Fruit fly (Drosophila melanogaster): ENCODE data around the gene Dscam4.

Gene Dscam4

DNA sequence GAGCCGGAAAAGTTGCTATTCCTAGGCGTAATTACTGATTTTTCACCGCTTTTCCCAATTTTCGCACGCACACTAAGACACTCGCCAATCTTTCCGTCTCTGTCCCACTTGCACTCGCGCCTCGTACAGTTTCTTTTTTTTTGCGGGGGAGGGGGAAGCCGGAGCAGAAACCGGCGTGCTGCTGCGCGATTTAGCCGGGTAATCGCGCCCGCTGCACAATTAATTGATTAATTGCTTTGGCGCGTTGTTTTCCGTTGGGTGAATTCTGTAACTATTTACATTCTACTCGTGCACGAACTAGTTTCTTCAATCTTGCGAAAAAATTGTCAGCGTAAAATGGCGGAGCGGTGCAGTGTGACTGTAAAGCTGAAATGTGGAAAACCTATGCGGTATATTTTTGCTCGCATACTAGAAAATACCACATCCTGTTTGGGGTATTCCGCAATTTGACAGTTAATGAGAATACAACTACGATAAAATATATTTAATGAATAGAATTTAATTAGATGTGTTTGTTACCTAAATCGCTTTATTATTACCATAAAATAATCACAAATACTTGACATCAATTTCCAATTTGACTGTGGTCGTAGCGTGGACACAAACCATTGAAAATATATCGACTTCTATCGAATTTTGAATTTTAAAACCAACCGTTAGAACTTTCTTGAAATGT is 76.8 kb downstream of the Dscam4 start, which contains the start of gene Cpsf6 (continued):
- TF ChIP-seq CkIIα-i1 (GFP tag; IDR thresholded peaks at IDR 0.05): no peak
- TF ChIP-seq Mes4 (GFP tag; optimal IDR thresholded peaks at IDR 0.05): no peak
- TF ChIP-seq crp (GFP tag; optimal IDR thresholded peaks at IDR 0.05): peak in 1 of 2 experiments; percentile 7
- TF ChIP-seq dimm (GFP tag; IDR thresholded peaks at IDR 0.05): no peak
- no peak for TF ChIP-seq CG11085 (GFP tag; IDR thresholded peaks at IDR 0.05)
- peak; percentile 54 for TF ChIP-seq Ptx1 (GFP tag; IDR thresholded peaks at IDR 0.05)
- TF ChIP-seq CG4360 (GFP tag; IDR thresholded peaks at IDR 0.05): no peak
- TF ChIP-seq CG43689 (GFP tag; IDR thresholded peaks at IDR 0.05): no peak
- TF ChIP-seq danr (GFP tag; IDR thresholded peaks at IDR 0.05): no peak
- TF ChIP-seq CG8924 (tag; optimal IDR thresholded peaks at IDR 0.05): peak; percentile 66
- no peak for TF ChIP-seq ash1 (GFP tag; optimal IDR thresholded peaks at IDR 0.05)
- peak; percentile 49 for TF ChIP-seq dm (GFP tag; optimal IDR thresholded peaks at IDR 0.05)
- TF ChIP-seq CG9876 (GFP tag; optimal IDR thresholded peaks at IDR 0.05): no peak
- no peak for TF ChIP-seq CG6254 (GFP tag; optimal IDR thresholded peaks at IDR 0.05)
- TF ChIP-seq CG1024 (GFP tag; IDR thresholded peaks at IDR 0.05): 0 out of 2 replicates have a peak, but pooled peaks have one; percentile 14
- peak; percentile 13 for TF ChIP-seq CG15479 (GFP tag; optimal IDR thresholded peaks at IDR 0.05)
- peak; percentile 34; the same call in 1 of the 2 replicates for TF ChIP-seq MBD-R2 (GFP tag; IDR thresholded peaks at IDR 0.05)
- TF ChIP-seq CG7357 (GFP tag; IDR thresholded peaks at IDR 0.05): no peak
- no peak for TF ChIP-seq schlank (tag; optimal IDR thresholded peaks at IDR 0.05)
- peak; percentile 62 for TF ChIP-seq HmgD (GFP tag; optimal IDR thresholded peaks at IDR 0.05)
- TF ChIP-seq Dref (GFP tag; IDR thresholded peaks at IDR 0.05): peak; percentile 76
- TF ChIP-seq CG10543 (GFP tag; optimal IDR thresholded peaks at IDR 0.05): peak; percentile 28
- no peak for TF ChIP-seq zen2 (GFP tag; IDR thresholded peaks at IDR 0.05; ENCODE audit: partially characterized antibody)
- no peak for TF ChIP-seq wor (GFP tag; IDR thresholded peaks at IDR 0.05)
- peak; percentile 38 for TF ChIP-seq bcd (GFP tag; optimal IDR thresholded peaks at IDR 0.05)
- peak; percentile 43 for TF ChIP-seq CG13775 (GFP tag; optimal IDR thresholded peaks at IDR 0.05)
- TF ChIP-seq nau (GFP tag; optimal IDR thresholded peaks at IDR 0.05): no peak
- peak; percentile 41 for TF ChIP-seq CG12299 (tag; optimal IDR thresholded peaks at IDR 0.05)
- no peak for TF ChIP-seq Hr78 (GFP tag; optimal IDR thresholded peaks at IDR 0.05)
- peak; percentile 44; the same call in 1 of the 2 replicates for TF ChIP-seq CG9215 (GFP tag; IDR thresholded peaks at IDR 0.05)
- peak; percentile 34 for TF ChIP-seq CG31365 (tag; optimal IDR thresholded peaks at IDR 0.05)
- TF ChIP-seq CG7372 (GFP tag; IDR thresholded peaks at IDR 0.05): peak; percentile 68
- TF ChIP-seq CG9727 (GFP tag; optimal IDR thresholded peaks at IDR 0.05): peak; percentile 48
- TF ChIP-seq CG6791 (GFP tag; IDR thresholded peaks at IDR 0.05; ENCODE audit: partially characterized antibody): no peak
- TF ChIP-seq CG10321 (GFP tag; IDR thresholded peaks at IDR 0.05): no peak
- no peak for TF ChIP-seq zf30C (GFP tag; optimal IDR thresholded peaks at IDR 0.05)
- TF ChIP-seq amos (GFP tag; IDR thresholded peaks at IDR 0.05; ENCODE audit: partially characterized antibody): no peak
- peak; percentile 61 for TF ChIP-seq Hsf (GFP tag; optimal IDR thresholded peaks at IDR 0.05)
- TF ChIP-seq CG13296 (GFP tag; optimal IDR thresholded peaks at IDR 0.05): peak; percentile 57
- TF ChIP-seq Awh (GFP tag; IDR thresholded peaks at IDR 0.05): peak; percentile 54; the same call in 1 of the 2 replicates
- peak; percentile 56 for TF ChIP-seq CG14014 (GFP tag; IDR thresholded peaks at IDR 0.05)
- no peak for TF ChIP-seq B-H2 (GFP tag; optimal IDR thresholded peaks at IDR 0.05)
- no peak for TF ChIP-seq Eip74EF (GFP tag; optimal IDR thresholded peaks at IDR 0.05)
- TF ChIP-seq CG11456 (GFP tag; IDR thresholded peaks at IDR 0.05): peak; percentile 60; the same call in 2 of the 3 replicates
- TF ChIP-seq Spps (tag; optimal IDR thresholded peaks at IDR 0.05): peak; percentile 38
- no peak for TF ChIP-seq pum (GFP tag; optimal IDR thresholded peaks at IDR 0.05)
- TF ChIP-seq ken (GFP tag; IDR thresholded peaks at IDR 0.05): peak; percentile 43; the same call in 1 of the 3 replicates
- TF ChIP-seq CG3065 (GFP tag; optimal IDR thresholded peaks at IDR 0.05): peak; percentile 1
- TF ChIP-seq CG7928 (GFP tag; optimal IDR thresholded peaks at IDR 0.05): peak; percentile 56
- TF ChIP-seq zfh1 (GFP tag; IDR thresholded peaks at IDR 0.05): peak; percentile 65
